Worm (Caenorhabditis elegans) whole organism, L4 larva: ENCODE results near the gene dnc-4.

ENCODE experiments used
- dve-1 ChIP-seq: sonication (generic microtip); optimal IDR thresholded peaks from 2 replicates; lab custom pipeline; 2017; ENCODE audit warnings: antibody characterized with exemption, mild to moderate bottlenecking, missing genetic modification characterization, missing compliant biosample characterization; ENCODE audit not compliant: insufficient read depth
- mep-1 ChIP-seq: fragments of 150-350 bp; sonication (generic microtip); optimal IDR thresholded peaks from 3 replicates; lab custom pipeline; 2014; ENCODE audit warnings: missing biosample characterization, missing genetic modification characterization
- nhr-11 ChIP-seq: fragments of 150-350 bp; optimal IDR thresholded peaks from 2 replicates; lab custom pipeline; 2014; ENCODE audit warnings: missing biosample characterization, missing genetic modification characterization
- nhr-25 ChIP-seq: sonication (generic microtip); optimal IDR thresholded peaks from 2 replicates; lab custom pipeline; 2017; ENCODE audit warnings: missing genetic modification characterization, mild to moderate bottlenecking, missing compliant biosample characterization, antibody characterized with exemption, moderate library complexity, borderline replicate concordance; ENCODE audit not compliant: insufficient read depth
- nhr-28 ChIP-seq: fragments of 150-350 bp; optimal IDR thresholded peaks from 2 replicates; lab custom pipeline; 2014; ENCODE audit warnings: missing biosample characterization, missing genetic modification characterization
- pqm-1 ChIP-seq: sonication (generic microtip); optimal IDR thresholded peaks from 2 replicates; lab custom pipeline; 2017; ENCODE audit warnings: missing biosample characterization, missing genetic modification characterization

DNA sequence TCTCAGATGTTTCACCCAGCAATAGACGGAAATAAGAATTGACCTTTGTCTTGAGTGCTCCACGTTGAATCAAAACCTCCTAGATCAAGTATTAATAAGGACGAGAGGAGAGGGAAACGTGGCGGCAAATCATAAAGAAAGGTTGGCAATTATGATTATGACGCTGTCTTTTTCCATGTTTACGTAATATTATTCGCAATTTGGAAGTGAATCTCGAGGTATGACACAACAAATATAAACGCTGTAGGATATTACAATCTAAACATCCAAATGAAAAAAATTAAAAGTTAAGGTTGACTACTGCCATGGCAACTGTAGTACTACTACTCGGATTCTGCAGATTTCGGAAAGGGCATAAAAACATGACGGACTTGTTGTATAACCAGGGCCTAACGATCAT lies 13.4 kb downstream of the dnc-4 start:
- TF ChIP-seq dve-1 (no peak), nhr-25 (tag; lab: Kevin White, UChicago) (no peak), nhr-28 (tag; lab: Kevin White, UChicago) (no peak), mep-1 (tag; lab: Kevin White, UChicago) (no peak), pqm-1 (tag; lab: Kevin White, UChicago) (no peak), nhr-11 (no peak)
